Worm (Caenorhabditis elegans): ENCODE measurements around the gene lat-1.

ce11 chrII:8891042-8891441 is 5.6 kb upstream of the lat-1 start:
- TF ChIP-seq nhr-76 (tag; optimal IDR thresholded peaks at IDR 0.05) (no peak), egl-27 (tag; optimal IDR thresholded peaks at IDR 0.05) (no peak), mdl-1 (tag; optimal IDR thresholded peaks at IDR 0.05) (no peak), unc-62 (GFP tag; optimal IDR thresholded peaks at IDR 0.05 in 1 of 2) (no peak), unc-62 (tag; optimal IDR thresholded peaks at IDR 0.05) (no peak), nhr-237 (tag; optimal IDR thresholded peaks at IDR 0.05) (no peak), ama-1 (optimal IDR thresholded peaks at IDR 0.05) (no peak), ces-1 (GFP tag; optimal IDR thresholded peaks at IDR 0.05) (no peak), lin-13 (GFP tag; optimal IDR thresholded peaks at IDR 0.05) (no peak), pqm-1 (tag; optimal IDR thresholded peaks at IDR 0.05) (no peak)
